Worm (Caenorhabditis elegans) whole organism, L3 larva: ENCODE results near the gene F40E10.5.

Experiments used
- ceh-82 ChIP-seq: fragments of 150-350 bp; optimal IDR thresholded peaks from 2 replicates; lab custom pipeline; 2014; ENCODE audit warnings: missing biosample characterization, missing genetic modification characterization
- elt-3 ChIP-seq, 3 experiments: fragments of 150-350 bp in 1 of 3; sonication (generic microtip) in 2 of 3; optimal IDR thresholded peaks; 2 replicates in 2 of 3; 4 replicates in 1 of 3; lab custom pipeline; 2014 to 2017; ENCODE audit warnings: missing biosample characterization in 3 of 3, missing genetic modification characterization in 3 of 3
- fkh-10 ChIP-seq: sonication (generic microtip); optimal IDR thresholded peaks from 2 replicates; lab custom pipeline; 2017; ENCODE audit warnings: missing biosample characterization, missing genetic modification reagents, missing genetic modification characterization
- unc-39 ChIP-seq: sonication (generic microtip); optimal IDR thresholded peaks from 4 replicates; lab custom pipeline; 2017; ENCODE audit warnings: missing biosample characterization, missing genetic modification characterization

- TF ChIP-seq ceh-82 (tag; lab: Kevin White, UChicago), result no peak
- no peak for TF ChIP-seq unc-39 (tag; lab: Kevin White, UChicago)
- TF ChIP-seq elt-3 (tag; optimal IDR thresholded peaks at IDR 0.05; lab: Kevin White, UChicago), result no peak
- no peak for TF ChIP-seq fkh-10
Measured at ce11 chrX:14664028-14664427, 37.6 kb upstream of the F40E10.5 start, which contains the start of gene C26G2.2.
